Fruit fly (Drosophila melanogaster): ENCODE measurements around the gene alpha-Est6.
A peak's percentile ranks its signal among the peaks of the same experiment; 100 is the strongest.

The alpha-Est6 gene

DNA sequence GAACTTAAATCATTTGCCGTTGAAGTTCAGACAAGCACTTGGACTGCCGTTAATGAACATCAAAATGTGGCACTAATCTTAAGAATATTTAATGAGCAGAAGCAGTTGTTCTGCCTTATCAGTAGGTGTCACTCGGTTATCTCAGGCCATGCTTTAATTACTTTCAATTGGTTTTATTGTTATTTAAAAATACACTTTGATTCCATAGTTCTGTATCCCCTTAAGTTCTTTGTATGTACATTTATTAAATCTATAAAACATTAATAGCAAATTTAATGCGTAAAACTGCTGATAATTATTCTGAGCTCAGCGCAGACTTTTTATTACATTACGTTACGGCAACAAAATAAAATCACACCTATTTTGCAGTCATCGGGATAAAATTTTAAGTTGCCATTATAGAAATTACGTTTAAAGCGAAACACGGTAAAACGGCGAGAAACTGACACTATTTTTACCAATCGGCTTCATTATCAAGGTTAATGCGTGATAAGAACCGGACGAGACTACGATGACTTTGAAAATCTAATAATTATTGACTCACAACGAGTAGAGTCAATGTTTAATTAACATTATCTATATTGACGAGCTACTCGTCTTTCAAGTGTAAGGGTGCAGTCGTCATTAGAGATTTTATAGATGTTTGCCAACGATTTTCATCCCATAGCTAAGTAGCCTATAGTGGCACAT is 6.2 kb downstream of the alpha-Est6 start:
- TF ChIP-seq GATAd (GFP tag; optimal IDR thresholded peaks at IDR 0.05) (no peak), pan (optimal IDR thresholded peaks at IDR 0.05) (no peak)

DNA sequence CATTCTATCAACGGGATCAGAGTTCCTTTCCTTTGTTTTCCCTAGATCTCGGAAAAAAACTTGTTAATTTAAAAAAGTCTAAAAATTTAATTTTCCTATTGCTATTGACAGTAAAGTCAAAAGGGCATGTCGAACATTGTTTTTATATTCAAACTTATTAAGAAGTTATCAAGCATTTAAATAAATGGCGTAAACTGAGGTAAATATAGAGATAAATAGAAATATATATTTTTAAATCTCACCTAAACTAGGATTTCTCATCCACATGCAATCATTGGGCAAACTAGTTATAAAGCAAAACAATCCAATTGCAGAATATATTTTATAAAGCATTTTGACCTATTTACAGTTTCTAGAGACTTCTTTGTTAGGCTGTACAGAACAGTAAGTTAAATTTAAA is 9.2 kb downstream of the alpha-Est6 start, which contains the start of gene Ubc84D:
Ubc84D (minus strand) TSS at position 101 of the 400 bp plus-strand sequence.
- no peak for TF ChIP-seq CG9705 (GFP tag; optimal IDR thresholded peaks at IDR 0.05)
- TF ChIP-seq Mio (GFP tag; optimal IDR thresholded peaks at IDR 0.05), result no peak
- no peak for TF ChIP-seq Abd-B (GFP tag; optimal IDR thresholded peaks at IDR 0.05)
- no peak for TF ChIP-seq woc (GFP tag; optimal IDR thresholded peaks at IDR 0.05)
- TF ChIP-seq lola (GFP tag; optimal IDR thresholded peaks at IDR 0.05), result no peak
- TF ChIP-seq Hr83 (GFP tag; optimal IDR thresholded peaks at IDR 0.05; ENCODE audit: poor library complexity, severe bottlenecking), result no peak
- TF ChIP-seq sv (GFP tag; optimal IDR thresholded peaks at IDR 0.05), result no peak
- no peak for TF ChIP-seq Hnf4 (GFP tag; optimal IDR thresholded peaks at IDR 0.05)
- TF ChIP-seq jim (GFP tag; optimal IDR thresholded peaks at IDR 0.05), result no peak
- TF ChIP-seq dmrt93B (GFP tag; optimal IDR thresholded peaks at IDR 0.05), result no peak
- no peak for TF ChIP-seq Vsx2 (GFP tag; optimal IDR thresholded peaks at IDR 0.05; ENCODE audit: partially characterized antibody)
- TF ChIP-seq fru (GFP tag; optimal IDR thresholded peaks at IDR 0.05), result no peak
- no peak for TF ChIP-seq HLH106 (tag; optimal IDR thresholded peaks at IDR 0.05)
- TF ChIP-seq Jra (GFP tag; optimal IDR thresholded peaks at IDR 0.05), result no peak
- no peak for TF ChIP-seq Hr78 (GFP tag; optimal IDR thresholded peaks at IDR 0.05)
- no peak for TF ChIP-seq ey (GFP tag; optimal IDR thresholded peaks at IDR 0.05)
- no peak for TF ChIP-seq h (GFP tag; optimal IDR thresholded peaks at IDR 0.05)
- no peak for TF ChIP-seq pan (optimal IDR thresholded peaks at IDR 0.05)
- TF ChIP-seq Dfd (GFP tag; optimal IDR thresholded peaks at IDR 0.05), result no peak

DNA sequence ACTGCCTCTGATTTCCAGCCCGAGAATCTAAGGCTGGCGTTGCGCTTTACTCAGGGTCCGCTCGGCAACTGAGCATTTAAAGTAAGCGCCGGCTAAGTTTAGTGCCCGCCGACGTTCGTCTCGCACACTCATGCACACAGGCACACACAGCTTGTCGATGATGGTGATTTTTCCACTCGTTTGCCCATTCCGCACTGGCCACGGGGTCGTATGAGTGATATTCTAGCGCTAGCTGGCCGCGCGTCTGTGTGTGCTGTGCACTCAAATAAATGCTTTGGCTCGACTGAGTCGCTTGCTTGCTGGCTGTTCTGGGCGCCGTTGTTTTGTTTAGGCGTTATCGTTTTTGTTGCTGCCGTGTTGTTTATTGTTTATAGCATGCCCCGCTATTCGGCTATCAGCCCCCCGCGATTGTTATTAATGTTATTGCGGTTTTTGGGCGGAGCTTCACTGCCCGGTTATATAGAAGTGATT is 12.9 kb downstream of the alpha-Est6 start, which contains the start of gene alpha-Est8:
alpha-Est8 (minus strand) TSS at position 72 of the 471 bp plus-strand sequence.
- TF ChIP-seq Rel (GFP tag; optimal IDR thresholded peaks at IDR 0.05) (no peak), Rel (tag; optimal IDR thresholded peaks at IDR 0.05) (peak; percentile 38), Dif (GFP tag; optimal IDR thresholded peaks at IDR 0.05; ENCODE audit: partially characterized antibody) (peak; percentile 16), CrebA (GFP tag; optimal IDR thresholded peaks at IDR 0.05; ENCODE audit: borderline replicate concordance) (peak; percentile 38), h (GFP tag; optimal IDR thresholded peaks at IDR 0.05) (peak; percentile 17), CG32264 (GFP tag; optimal IDR thresholded peaks at IDR 0.05) (no peak)

DNA sequence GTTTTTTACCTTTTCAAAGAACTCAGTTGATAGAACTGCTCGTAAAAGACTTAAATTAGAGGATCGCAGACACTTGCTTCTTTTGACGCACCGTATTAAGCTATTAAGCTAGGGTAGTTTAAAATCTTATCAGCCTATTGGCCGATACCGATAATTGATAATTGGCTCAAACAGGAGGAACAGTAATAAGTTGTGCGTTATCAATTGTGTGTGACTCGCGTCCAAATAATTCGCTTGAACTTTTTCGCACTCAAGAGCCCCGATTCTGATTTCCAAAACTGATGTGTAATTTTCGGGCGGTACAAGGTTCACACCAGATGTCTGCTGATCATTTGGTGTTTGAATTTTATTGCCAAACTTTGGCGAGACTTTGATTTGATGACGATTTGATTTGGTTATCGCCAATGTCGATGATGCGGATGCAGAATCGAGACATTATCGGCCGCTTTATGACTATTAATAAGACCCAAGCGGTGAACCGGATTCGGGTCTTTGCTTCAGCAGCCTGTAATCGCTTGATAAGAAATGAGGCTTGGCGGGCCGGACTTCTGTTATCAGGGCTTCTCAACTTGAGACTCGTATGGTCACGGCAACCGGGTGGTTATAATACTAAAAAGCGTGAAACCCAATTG is 14.2 kb downstream of the alpha-Est6 start:
- TF ChIP-seq CG32264 (GFP tag; optimal IDR thresholded peaks at IDR 0.05) (no peak), ey (GFP tag; optimal IDR thresholded peaks at IDR 0.05) (no peak), lola (GFP tag; optimal IDR thresholded peaks at IDR 0.05) (no peak), Hnf4 (GFP tag; optimal IDR thresholded peaks at IDR 0.05) (peak; percentile 15)

DNA sequence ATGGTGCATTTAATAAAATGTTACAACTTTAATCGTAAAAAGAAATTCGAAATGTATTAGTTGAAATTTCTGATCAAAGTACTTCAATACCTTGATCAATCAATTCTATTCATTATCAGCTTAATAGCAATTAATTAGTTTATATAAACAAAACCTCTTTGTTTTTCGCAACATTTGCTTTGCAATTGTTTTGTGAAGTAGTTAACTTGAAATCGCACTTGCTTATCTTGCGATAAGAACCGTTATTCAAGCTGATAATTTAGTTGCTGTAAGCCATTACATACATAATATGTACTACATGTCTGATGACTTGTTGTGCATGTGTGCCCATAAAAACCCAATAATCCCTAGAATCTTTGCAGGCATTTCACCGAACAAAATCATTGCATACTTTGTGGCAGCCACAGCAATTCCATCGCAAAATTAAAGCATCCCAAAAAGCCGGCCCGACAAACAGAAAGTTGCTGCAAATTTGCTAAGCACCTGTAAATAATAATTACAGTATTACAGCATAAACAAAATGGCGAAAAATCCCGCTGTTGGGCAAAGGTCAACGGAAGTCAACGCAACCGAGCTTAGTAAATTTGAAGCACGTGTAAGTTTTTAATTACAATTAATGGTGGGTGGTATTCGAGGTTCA is 20.3 kb downstream of the alpha-Est6 start:
- TF ChIP-seq Dfd (GFP tag; optimal IDR thresholded peaks at IDR 0.05), result no peak
- TF ChIP-seq Rel (GFP tag; optimal IDR thresholded peaks at IDR 0.05), result no peak
- no peak for TF ChIP-seq Rel (tag; optimal IDR thresholded peaks at IDR 0.05)
- TF ChIP-seq ey (GFP tag; optimal IDR thresholded peaks at IDR 0.05), result no peak
- TF ChIP-seq Abd-B (GFP tag; optimal IDR thresholded peaks at IDR 0.05), result peak; percentile 38
- TF ChIP-seq lola (GFP tag; optimal IDR thresholded peaks at IDR 0.05), result peak; percentile 86
- peak; percentile 69 for TF ChIP-seq N (GFP tag; optimal IDR thresholded peaks at IDR 0.05)
- no peak for TF ChIP-seq usp (GFP tag; optimal IDR thresholded peaks at IDR 0.05)
- no peak for TF ChIP-seq CrebA (GFP tag; optimal IDR thresholded peaks at IDR 0.05; ENCODE audit: borderline replicate concordance)
- no peak for TF ChIP-seq CG9705 (GFP tag; optimal IDR thresholded peaks at IDR 0.05)
- peak; percentile 86 for TF ChIP-seq Myc (optimal IDR thresholded peaks at IDR 0.05)
- TF ChIP-seq dmrt93B (GFP tag; optimal IDR thresholded peaks at IDR 0.05), result no peak
- no peak for TF ChIP-seq Hnf4 (GFP tag; optimal IDR thresholded peaks at IDR 0.05)
- TF ChIP-seq sv (GFP tag; optimal IDR thresholded peaks at IDR 0.05), result no peak
- TF ChIP-seq sage (GFP tag; optimal IDR thresholded peaks at IDR 0.05), result no peak
- no peak for TF ChIP-seq pan (optimal IDR thresholded peaks at IDR 0.05)
- TF ChIP-seq Dif (GFP tag; optimal IDR thresholded peaks at IDR 0.05; ENCODE audit: partially characterized antibody), result peak; percentile 36
- TF ChIP-seq Vsx2 (GFP tag; optimal IDR thresholded peaks at IDR 0.05; ENCODE audit: partially characterized antibody), result peak; percentile 52
- TF ChIP-seq GATAd (GFP tag; optimal IDR thresholded peaks at IDR 0.05), result no peak
- no peak for TF ChIP-seq woc (GFP tag; optimal IDR thresholded peaks at IDR 0.05)
